Worm (Caenorhabditis elegans) whole organism, L1 larva: ENCODE results near the gene D1046.4.

ENCODE experiments used
- lin-15B ChIP-seq: fragments of 150-350 bp; sonication (generic microtip); optimal IDR thresholded peaks from 3 replicates; lab custom pipeline; 2014; ENCODE audit warnings: missing biosample characterization, missing genetic modification characterization
- mdl-1 ChIP-seq, 2 experiments: fragments of 150-350 bp; optimal IDR thresholded peaks; 2 replicates each; lab custom pipeline; 2014 to 2017; ENCODE audit warnings: missing biosample characterization in 2 of 2, missing genetic modification characterization in 2 of 2, inconsistent platforms in 1 of 2
- nhr-28 ChIP-seq: fragments of 150-350 bp; optimal IDR thresholded peaks from 2 replicates; lab custom pipeline; 2014; ENCODE audit warnings: missing biosample characterization, missing genetic modification characterization
- nhr-77 ChIP-seq: fragments of 150-350 bp; optimal IDR thresholded peaks from 2 replicates; lab custom pipeline; 2014; ENCODE audit warnings: missing biosample characterization, missing genetic modification characterization
- nhr-90 ChIP-seq: sonication (generic microtip); optimal IDR thresholded peaks from 2 replicates; lab custom pipeline; 2016; ENCODE audit warnings: mild to moderate bottlenecking, missing genetic modification characterization, missing compliant biosample characterization; ENCODE audit not compliant: poor library complexity
- skn-1 ChIP-seq: fragments of 150-350 bp; optimal IDR thresholded peaks from 2 replicates; lab custom pipeline; 2014; ENCODE audit warnings: missing biosample characterization, missing genetic modification characterization
- snu-23 ChIP-seq: sonication (generic microtip); optimal IDR thresholded peaks from 2 replicates; lab custom pipeline; 2016; ENCODE audit warnings: missing genetic modification characterization, missing compliant biosample characterization
- tbx-2 ChIP-seq: sonication (generic microtip); optimal IDR thresholded peaks from 2 replicates; lab custom pipeline; 2016; ENCODE audit warnings: missing genetic modification characterization, missing compliant biosample characterization
- unc-130 ChIP-seq: fragments of 150-350 bp; optimal IDR thresholded peaks from 2 replicates; lab custom pipeline; 2017; ENCODE audit warnings: missing biosample characterization, missing genetic modification characterization, inconsistent platforms

ce11 chrIV:8978047-8978446 lies 44.4 kb downstream of the D1046.4 start:
- peak; percentile 16 for TF ChIP-seq snu-23
- TF ChIP-seq lin-15B (tag; lab: Kevin White, UChicago) = no peak
- no peak for TF ChIP-seq skn-1 (tag; lab: Kevin White, UChicago)
- no peak for TF ChIP-seq unc-130 (tag; lab: Kevin White, UChicago)
- TF ChIP-seq mdl-1 (tag; optimal IDR thresholded peaks at IDR 0.05; lab: Kevin White, UChicago) = no peak
- TF ChIP-seq nhr-28 (tag; lab: Kevin White, UChicago) = no peak
- TF ChIP-seq tbx-2 = no peak
- no peak for TF ChIP-seq nhr-77 (tag; lab: Kevin White, UChicago)
- no peak for TF ChIP-seq nhr-90 (tag; lab: Kevin White, UChicago)
